Worm (Caenorhabditis elegans) whole organism, L4/young adult: ENCODE measurements around the gene nlp-47.
"Not testable (repeated sequence)": the region's sequence is repeated elsewhere in the genome, so short reads cannot be mapped to it uniquely, and the experiment has no call there.

Experiments
- W03F9.2 ChIP-seq: fragments of 150-350 bp; optimal IDR thresholded peaks from 2 replicates; lab custom pipeline; 2014; ENCODE audit warnings: missing biosample characterization, missing genetic modification characterization
- dao-5 ChIP-seq: sonication (generic microtip); optimal IDR thresholded peaks from 2 replicates; lab custom pipeline; 2016; ENCODE audit warnings: missing genotype, missing genetic modification characterization, moderate library complexity, missing compliant biosample characterization
- him-1 ChIP-seq: sonication (generic microtip); optimal IDR thresholded peaks from 2 replicates; lab custom pipeline; 2016; ENCODE audit warnings: missing genotype, missing genetic modification reagents, missing genetic modification characterization, missing compliant biosample characterization

Gene nlp-47

ce11 chrIV:5290547-5290946 is at the start of gene nlp-47:
TSS of gene nlp-47 (plus strand) at chrIV:5290847.
- no peak for TF ChIP-seq him-1 (tag; lab: Kevin White, UChicago)
- no peak for TF ChIP-seq dao-5 (tag; lab: Kevin White, UChicago)
- no peak for TF ChIP-seq W03F9.2 (tag; lab: Kevin White, UChicago)

ce11 chrIV:5254678-5255077 is 36.0 kb upstream of the nlp-47 start, which contains the start of gene F36H12.10:
TSS of gene F36H12.10 (minus strand) at chrIV:5254778.
- TF ChIP-seq him-1, W03F9.2, dao-5 (tag; lab: Kevin White, UChicago): not testable (repeated sequence)

DNA sequence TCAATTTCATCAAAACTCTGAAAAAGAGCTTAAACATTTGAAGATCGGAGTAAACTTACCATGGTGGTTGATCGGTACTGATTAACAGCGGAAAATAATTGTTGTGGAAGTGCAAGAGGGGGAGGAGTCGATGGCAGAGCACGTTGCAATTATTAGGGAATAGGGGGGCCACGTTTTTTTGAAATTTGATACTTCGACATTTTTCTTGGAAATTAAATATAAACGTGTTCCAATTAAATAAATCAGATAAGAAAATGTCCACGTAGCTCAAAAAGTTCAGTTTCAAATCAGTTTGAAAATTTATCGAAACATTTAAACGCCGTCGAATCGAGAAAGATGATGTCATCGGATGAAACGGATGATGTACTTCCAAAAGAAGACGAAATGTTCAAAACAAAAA is 33.9 kb upstream of the nlp-47 start, which contains the start of gene F36H12.9:
Gene F36H12.9 (plus strand): TSS at position 301 of the 400 bp plus-strand sequence.
- TF ChIP-seq W03F9.2, dao-5, him-1 (tag; lab: Kevin White, UChicago): not testable (repeated sequence)

- not testable (repeated sequence) for TF ChIP-seq W03F9.2, dao-5, him-1 (tag; lab: Kevin White, UChicago)
These were observed 32.3 kb upstream of the nlp-47 start, which contains the start of gene ttbk-2.1 for ce11 chrIV:5258385-5258784. TSS of gene ttbk-2.1 (plus strand) at chrIV:5258685.

ce11 chrIV:5260289-5260688 is 30.4 kb upstream of the nlp-47 start, which contains the start of gene msp-19:
TSS of gene msp-19 (plus strand) at chrIV:5260589.
- TF ChIP-seq W03F9.2, dao-5, him-1 (tag; lab: Kevin White, UChicago): not testable (repeated sequence)

DNA sequence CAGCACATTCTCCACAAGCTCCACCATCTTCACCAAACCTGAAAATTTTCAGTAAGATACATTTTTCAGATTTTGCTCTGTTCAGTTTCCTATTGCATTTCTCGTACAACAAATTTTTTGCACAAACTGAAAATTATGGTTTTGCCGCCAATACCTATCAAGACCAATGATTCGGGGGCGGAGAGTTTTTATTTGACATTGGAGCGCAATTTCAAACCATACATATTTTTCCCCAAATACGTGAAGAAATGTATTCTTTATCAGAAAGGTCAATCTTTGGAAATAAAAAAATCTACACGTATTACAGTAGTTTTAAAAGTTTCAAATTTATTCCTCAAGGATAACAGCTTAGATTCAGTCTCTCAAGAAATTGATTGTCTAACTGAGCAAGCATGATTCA is 24.2 kb upstream of the nlp-47 start, which contains the start of gene F36H12.5:
Gene F36H12.5 (plus strand): TSS at position 301 of the 400 bp plus-strand sequence.
- TF ChIP-seq him-1 (tag; lab: Kevin White, UChicago): no peak
- no peak for TF ChIP-seq W03F9.2 (tag; lab: Kevin White, UChicago)
- TF ChIP-seq dao-5 (tag; lab: Kevin White, UChicago): no peak

ce11 chrIV:5268803-5269202 is 21.8 kb upstream of the nlp-47 start, which contains the start of gene F36H12.4:
TSS of gene F36H12.4 (plus strand) at chrIV:5269103.
- TF ChIP-seq him-1 (tag; lab: Kevin White, UChicago) (no peak), dao-5 (tag; lab: Kevin White, UChicago) (no peak), W03F9.2 (tag; lab: Kevin White, UChicago) (no peak)

ce11 chrIV:5272518-5272917 is 18.1 kb upstream of the nlp-47 start, which contains the start of gene F36H12.3:
TSS of gene F36H12.3 (plus strand) at chrIV:5272818.
- TF ChIP-seq dao-5 (tag; lab: Kevin White, UChicago) (no peak), him-1 (tag; lab: Kevin White, UChicago) (no peak), W03F9.2 (tag; lab: Kevin White, UChicago) (no peak)

DNA sequence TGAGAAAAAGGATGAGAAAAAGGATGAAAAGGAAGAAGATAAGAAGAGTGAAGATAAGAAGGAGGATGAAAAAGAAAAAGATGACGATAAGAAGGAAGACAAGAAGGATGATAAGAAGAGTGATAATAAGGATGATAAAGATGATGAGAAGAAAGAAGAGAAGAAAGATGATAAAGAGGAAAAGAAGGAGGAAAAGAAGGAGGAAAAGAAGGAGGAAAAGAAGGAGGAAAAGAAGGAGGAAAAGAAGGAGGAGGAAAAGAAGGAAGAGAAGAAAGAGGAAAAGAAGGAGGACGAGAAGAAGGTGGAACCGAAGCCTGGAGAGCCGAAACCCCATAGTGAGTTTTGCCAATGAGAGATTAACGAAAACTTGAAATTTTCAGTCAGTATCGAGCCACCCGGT is 17.3 kb upstream of the nlp-47 start:
- no peak for TF ChIP-seq dao-5 (tag; lab: Kevin White, UChicago)
- no peak for TF ChIP-seq him-1 (tag; lab: Kevin White, UChicago)
- no peak for TF ChIP-seq W03F9.2 (tag; lab: Kevin White, UChicago)

DNA sequence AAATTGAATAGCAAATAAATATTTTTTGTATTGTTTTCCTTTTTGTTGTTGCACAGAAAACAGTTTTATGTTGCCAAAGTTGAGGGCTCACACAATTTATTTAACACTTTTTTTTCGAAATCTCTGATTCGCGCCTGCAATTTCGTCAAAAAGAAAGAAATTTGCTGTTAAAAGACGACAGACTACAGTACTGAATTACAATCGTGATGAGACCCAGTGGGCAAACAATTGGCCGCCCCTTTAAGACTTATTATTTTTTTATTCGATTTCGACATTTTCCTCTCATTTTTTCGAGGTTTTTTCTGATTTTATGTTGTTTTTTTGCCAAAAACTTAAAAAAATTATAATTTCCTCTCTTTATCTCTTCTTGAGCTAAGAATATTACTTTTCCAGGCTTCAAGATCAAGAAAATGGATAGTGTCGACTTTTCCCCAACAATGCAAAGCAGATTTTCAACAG is 16.5 kb upstream of the nlp-47 start, which contains the start of gene slfl-4:
Gene slfl-4 (plus strand): TSS at position 409 of the 459 bp plus-strand sequence.
- TF ChIP-seq dao-5 (tag; lab: Kevin White, UChicago) (no peak), W03F9.2 (tag; lab: Kevin White, UChicago) (no peak), him-1 (tag; lab: Kevin White, UChicago) (no peak)

- TF ChIP-seq dao-5 (tag; lab: Kevin White, UChicago) (no peak), him-1 (tag; lab: Kevin White, UChicago) (no peak), W03F9.2 (tag; lab: Kevin White, UChicago) (no peak)
These were observed 12.9 kb upstream of the nlp-47 start, which contains the start of gene F36H12.17 for ce11 chrIV:5277752-5278151. TSS of gene F36H12.17 (minus strand) at chrIV:5277852.

DNA sequence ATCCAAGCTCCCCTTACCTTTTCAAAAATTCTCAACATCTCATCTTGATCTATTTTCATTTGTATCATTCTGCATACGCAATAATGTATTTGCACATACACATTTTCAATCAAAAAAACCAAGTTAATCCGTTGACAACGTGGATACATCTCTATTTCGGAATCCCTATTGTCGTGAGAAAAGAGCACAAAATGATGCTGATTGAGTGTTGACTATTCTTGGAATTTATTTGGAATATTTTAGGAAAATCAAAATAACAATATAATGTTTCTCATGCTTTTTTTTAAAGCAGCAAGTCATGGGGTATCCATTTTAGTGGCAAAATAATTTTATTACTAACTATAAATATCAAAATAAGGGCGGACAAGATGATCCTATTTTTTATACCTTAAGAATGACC is 9.2 kb upstream of the nlp-47 start:
- TF ChIP-seq W03F9.2 (tag; lab: Kevin White, UChicago) (no peak), dao-5 (tag; lab: Kevin White, UChicago) (no peak), him-1 (tag; lab: Kevin White, UChicago) (no peak)

ce11 chrIV:5287190-5287589 is 3.5 kb upstream of the nlp-47 start:
- TF ChIP-seq dao-5 (tag; lab: Kevin White, UChicago) (no peak), him-1 (tag; lab: Kevin White, UChicago) (no peak), W03F9.2 (tag; lab: Kevin White, UChicago) (no peak)
